Fruit fly (Drosophila melanogaster): ENCODE measurements around the gene CG6527.

The CG6527 gene

dm6 chr3L:10531059-10531458 lies 27.8 kb downstream of the CG6527 start:
- no peak for TF ChIP-seq noc (tag; optimal IDR thresholded peaks at IDR 0.05)

- no peak for TF ChIP-seq noc (tag; optimal IDR thresholded peaks at IDR 0.05)
These were observed 30.6 kb downstream of the CG6527 start for dm6 chr3L:10528251-10528650.

- TF ChIP-seq noc (tag; optimal IDR thresholded peaks at IDR 0.05): no peak
These were observed 33.1 kb downstream of the CG6527 start for dm6 chr3L:10525641-10526382.

- no peak for TF ChIP-seq noc (tag; optimal IDR thresholded peaks at IDR 0.05)
These were observed 33.7 kb downstream of the CG6527 start for dm6 chr3L:10525168-10525567.

- no peak for TF ChIP-seq noc (tag; optimal IDR thresholded peaks at IDR 0.05)
These were observed 36.3 kb downstream of the CG6527 start for dm6 chr3L:10522391-10523214.

dm6 chr3L:10521624-10522023 lies 37.3 kb downstream of the CG6527 start:
- no peak for TF ChIP-seq noc (tag; optimal IDR thresholded peaks at IDR 0.05)

dm6 chr3L:10518945-10519344 lies 39.9 kb downstream of the CG6527 start:
- no peak for TF ChIP-seq noc (tag; optimal IDR thresholded peaks at IDR 0.05)

dm6 chr3L:10517451-10518385 lies 41.2 kb downstream of the CG6527 start:
- no peak for TF ChIP-seq noc (tag; optimal IDR thresholded peaks at IDR 0.05)

- TF ChIP-seq noc (tag; optimal IDR thresholded peaks at IDR 0.05): no peak
These were observed 42.0 kb downstream of the CG6527 start for dm6 chr3L:10516707-10517450.

- TF ChIP-seq noc (tag; optimal IDR thresholded peaks at IDR 0.05): no peak
These were observed 42.8 kb downstream of the CG6527 start for dm6 chr3L:10515785-10516706.

dm6 chr3L:10514829-10515228 lies 44.1 kb downstream of the CG6527 start:
- no peak for TF ChIP-seq noc (tag; optimal IDR thresholded peaks at IDR 0.05)

- TF ChIP-seq noc (tag; optimal IDR thresholded peaks at IDR 0.05): no peak
These were observed 45.5 kb downstream of the CG6527 start for dm6 chr3L:10513412-10513811.

- TF ChIP-seq noc (tag; optimal IDR thresholded peaks at IDR 0.05): no peak
These were observed 50.9 kb downstream of the CG6527 start for dm6 chr3L:10507971-10508370.
